Fruit fly (Drosophila melanogaster): ENCODE results near the gene Hsp67Bc.

The Hsp67Bc gene

dm6 chr3L:9399013-9399750 is 26.9 kb upstream of the Hsp67Bc start, which contains the start of gene CG4080 (continued):
- peak; percentile 66 for TF ChIP-seq nmo (GFP tag; optimal IDR thresholded peaks at IDR 0.05)
- no peak for TF ChIP-seq Fer3 (tag; optimal IDR thresholded peaks at IDR 0.05)
- no peak for TF ChIP-seq wdn (GFP tag; IDR thresholded peaks at IDR 0.05)
- peak; percentile 60 for TF ChIP-seq CG30020 (tag; optimal IDR thresholded peaks at IDR 0.05)
- TF ChIP-seq mam (GFP tag; optimal IDR thresholded peaks at IDR 0.05): no peak
- no peak for TF ChIP-seq Sin3A (optimal IDR thresholded peaks at IDR 0.05)
- peak; percentile 8 for TF ChIP-seq disco-r (GFP tag; optimal IDR thresholded peaks at IDR 0.05)
- TF ChIP-seq tgo (GFP tag; IDR thresholded peaks at IDR 0.05): no peak
- TF ChIP-seq Max (GFP tag; optimal IDR thresholded peaks at IDR 0.05): peak; percentile 38
- TF ChIP-seq Atf-2 (GFP tag; optimal IDR thresholded peaks at IDR 0.05): no peak
- no peak for TF ChIP-seq shn (GFP tag; optimal IDR thresholded peaks at IDR 0.05)
- no peak for TF ChIP-seq D19A (tag; optimal IDR thresholded peaks at IDR 0.05)
- peak in 1 of 3 experiments; percentile 17 for TF ChIP-seq Stat92E (GFP tag; optimal IDR thresholded peaks at IDR 0.05)
- no peak for TF ChIP-seq prd (optimal IDR thresholded peaks at IDR 0.05)
- TF ChIP-seq prd (GFP tag; IDR thresholded peaks at IDR 0.05): no peak
- TF ChIP-seq CG12071 (GFP tag; optimal IDR thresholded peaks at IDR 0.05): no peak
- peak; percentile 23 for TF ChIP-seq Dip3 (GFP tag; optimal IDR thresholded peaks at IDR 0.05)
- no peak for TF ChIP-seq CG17802 (tag; optimal IDR thresholded peaks at IDR 0.05)
- TF ChIP-seq CG17328 (GFP tag; IDR thresholded peaks at IDR 0.05): no peak

DNA sequence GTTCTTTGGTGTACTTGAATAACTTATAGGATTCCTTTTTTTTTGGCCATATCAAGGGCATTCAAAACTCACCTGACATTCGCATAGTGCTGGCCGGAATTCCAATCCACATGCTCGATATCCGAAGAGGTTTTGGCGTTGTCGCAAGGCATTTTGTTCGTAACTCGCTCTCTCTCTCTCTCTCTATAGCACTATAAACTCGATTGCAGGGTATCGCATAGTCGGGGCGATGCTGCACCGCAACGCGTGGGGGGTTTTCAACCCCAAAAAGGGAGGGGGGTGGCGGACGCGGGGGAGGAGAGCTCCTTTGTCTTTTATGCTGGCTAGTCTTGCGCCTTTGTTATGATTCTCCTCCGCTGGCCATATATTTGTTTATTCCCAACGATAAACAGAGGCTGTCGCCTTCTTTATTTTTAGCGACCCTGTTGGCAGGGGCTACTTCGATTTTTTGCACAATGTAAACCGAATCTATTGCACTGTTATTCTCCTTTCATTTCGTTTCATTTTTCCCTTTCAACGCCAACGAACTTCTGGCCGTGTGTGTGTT is 26.2 kb upstream of the Hsp67Bc start:
- TF ChIP-seq D (optimal IDR thresholded peaks at IDR 0.05): no peak
- TF ChIP-seq D (GFP tag; optimal IDR thresholded peaks at IDR 0.05): no peak
- no peak for TF ChIP-seq cato (GFP tag; optimal IDR thresholded peaks at IDR 0.05; ENCODE audit: borderline replicate concordance)
- TF ChIP-seq CG3995 (GFP tag; optimal IDR thresholded peaks at IDR 0.05): no peak
- TF ChIP-seq pum (GFP tag; optimal IDR thresholded peaks at IDR 0.05): no peak
- TF ChIP-seq CG5953 (GFP tag; IDR thresholded peaks at IDR 0.05): no peak
- no peak; the same call in 1 of the 2 replicates for TF ChIP-seq onecut (GFP tag; IDR thresholded peaks at IDR 0.05)
- no peak for TF ChIP-seq twi (tag; optimal IDR thresholded peaks at IDR 0.05)
- no peak; the same call in 2 of the 3 replicates for TF ChIP-seq CG11456 (GFP tag; IDR thresholded peaks at IDR 0.05)
- TF ChIP-seq CG17612 (GFP tag; IDR thresholded peaks at IDR 0.05): no peak
- no peak for TF ChIP-seq CG8290 (GFP tag; optimal IDR thresholded peaks at IDR 0.05)
- TF ChIP-seq CG8290 (tag; optimal IDR thresholded peaks at IDR 0.05): peak in 1 of 2 experiments; percentile 25
- TF ChIP-seq pita (GFP tag; optimal IDR thresholded peaks at IDR 0.05): no peak
- no peak for TF ChIP-seq Meics (GFP tag; optimal IDR thresholded peaks at IDR 0.05)
- TF ChIP-seq Rx (GFP tag; IDR thresholded peaks at IDR 0.05): no peak
- no peak; the same call in 2 of the 3 replicates for TF ChIP-seq B-H1 (GFP tag; IDR thresholded peaks at IDR 0.05)
- 0 out of 2 replicates have a peak, but pooled peaks have one; percentile 22 for TF ChIP-seq ttk (GFP tag; IDR thresholded peaks at IDR 0.05)
- TF ChIP-seq gem (tag; optimal IDR thresholded peaks at IDR 0.05): peak; percentile 24
- TF ChIP-seq gro (GFP tag; optimal IDR thresholded peaks at IDR 0.05): no peak
- peak; percentile 23; the same call in 1 of the 2 replicates for TF ChIP-seq CG1024 (GFP tag; IDR thresholded peaks at IDR 0.05)
- no peak for TF ChIP-seq sna (GFP tag; IDR thresholded peaks at IDR 0.05; ENCODE audit: partially characterized antibody)
- 0 out of 3 replicates have a peak, but pooled peaks have one; percentile 15 for TF ChIP-seq CG34422 (GFP tag; IDR thresholded peaks at IDR 0.05)
- no peak for TF ChIP-seq rib (GFP tag; IDR thresholded peaks at IDR 0.05)
- TF ChIP-seq grn (GFP tag; optimal IDR thresholded peaks at IDR 0.05): no peak
- TF ChIP-seq CG13287 (GFP tag; IDR thresholded peaks at IDR 0.05; ENCODE audit: partially characterized antibody): no peak
- TF ChIP-seq nerfin-2 (GFP tag; IDR thresholded peaks at IDR 0.05; ENCODE audit: partially characterized antibody): no peak
- TF ChIP-seq kah (GFP tag; optimal IDR thresholded peaks at IDR 0.05): no peak
- TF ChIP-seq tio (GFP tag; optimal IDR thresholded peaks at IDR 0.05): no peak
- TF ChIP-seq CrebB (tag; optimal IDR thresholded peaks at IDR 0.05): no peak
- TF ChIP-seq lab (GFP tag; optimal IDR thresholded peaks at IDR 0.05): no peak
- no peak for TF ChIP-seq CG10147 (GFP tag; optimal IDR thresholded peaks at IDR 0.05)

Data from whole organism, embryonic.